Worm (Caenorhabditis elegans) whole organism, mixed stage, embryonic: ENCODE data around the gene R02F2.5.

Experiments used
- M03D4.4 ChIP-seq: sonication (generic microtip); optimal IDR thresholded peaks from 2 replicates; lab custom pipeline; 2017; ENCODE audit warnings: mild to moderate bottlenecking, missing genetic modification characterization, missing compliant biosample characterization
- blmp-1 ChIP-seq: fragments of 150-350 bp; optimal IDR thresholded peaks from 2 replicates; lab custom pipeline; 2014; ENCODE audit warnings: missing biosample characterization, missing genetic modification characterization
- ceh-39 ChIP-seq: fragments of 150-350 bp; optimal IDR thresholded peaks from 2 replicates; lab custom pipeline; 2014; ENCODE audit warnings: missing biosample characterization, missing genetic modification characterization
- ceh-43 ChIP-seq: fragments of 200-800 bp; sonication (Bioruptor generic); optimal IDR thresholded peaks from 2 replicates; lab custom pipeline; 2018; ENCODE audit warnings: mild to moderate bottlenecking, missing genetic modification characterization, moderate library complexity, missing compliant biosample characterization
- ceh-83 ChIP-seq: fragments of 200-800 bp; sonication (Bioruptor generic); optimal IDR thresholded peaks from 2 replicates; lab custom pipeline; 2018; ENCODE audit warnings: mild to moderate bottlenecking, missing genetic modification characterization, missing compliant biosample characterization
- ces-1 ChIP-seq: fragments of 150-350 bp; optimal IDR thresholded peaks from 2 replicates; lab custom pipeline; 2014; ENCODE audit warnings: missing biosample characterization, missing genetic modification reagents, missing genetic modification characterization
- cnd-1 ChIP-seq: fragments of 200-800 bp; sonication (Bioruptor generic); optimal IDR thresholded peaks from 2 replicates; lab custom pipeline; 2018; ENCODE audit warnings: mild to moderate bottlenecking, missing genetic modification characterization, missing compliant biosample characterization
- drap-1 ChIP-seq: fragments of 200-800 bp; sonication (Bioruptor generic); optimal IDR thresholded peaks from 3 replicates; lab custom pipeline; 2018; ENCODE audit warnings: mild to moderate bottlenecking, missing genetic modification characterization, missing compliant biosample characterization
- elt-1 ChIP-seq: sonication (generic microtip); optimal IDR thresholded peaks from 2 replicates; lab custom pipeline; 2017; ENCODE audit warnings: missing genetic modification characterization, mild to moderate bottlenecking, missing compliant biosample characterization, antibody characterized with exemption, moderate library complexity, borderline replicate concordance; ENCODE audit not compliant: insufficient read depth
- elt-3 ChIP-seq: fragments of 150-350 bp; optimal IDR thresholded peaks from 2 replicates; lab custom pipeline; 2014; ENCODE audit warnings: missing biosample characterization, missing genetic modification characterization
- flh-1 ChIP-seq: fragments of 200-800 bp; sonication (Bioruptor generic); optimal IDR thresholded peaks from 2 replicates; lab custom pipeline; 2018; ENCODE audit warnings: mild to moderate bottlenecking, missing genetic modification characterization, moderate library complexity, missing compliant biosample characterization
- ham-2 ChIP-seq: fragments of 200-800 bp; sonication (Bioruptor generic); optimal IDR thresholded peaks from 2 replicates; lab custom pipeline; 2018; ENCODE audit warnings: mild to moderate bottlenecking, missing genetic modification characterization, missing compliant biosample characterization
- hlh-1 ChIP-seq: fragments of 150-350 bp; optimal IDR thresholded peaks from 2 replicates; lab custom pipeline; 2014; ENCODE audit warnings: missing biosample characterization, missing genetic modification reagents, missing genetic modification characterization
- lin-13 ChIP-seq: fragments of 150-350 bp; optimal IDR thresholded peaks from 2 replicates; lab custom pipeline; 2014; ENCODE audit warnings: missing biosample characterization, missing genetic modification characterization
- lin-32 ChIP-seq: fragments of 200-800 bp; sonication (Bioruptor generic); optimal IDR thresholded peaks from 2 replicates; lab custom pipeline; 2018; ENCODE audit warnings: mild to moderate bottlenecking, missing genetic modification characterization, missing compliant biosample characterization
- lsy-2 ChIP-seq: fragments of 150-350 bp; optimal IDR thresholded peaks from 2 replicates; lab custom pipeline; 2014; ENCODE audit warnings: missing biosample characterization, missing genetic modification characterization
- mab-5 ChIP-seq: fragments of 150-350 bp; optimal IDR thresholded peaks from 2 replicates; lab custom pipeline; 2014; ENCODE audit warnings: missing biosample characterization, missing genetic modification characterization
- mep-1 ChIP-seq: fragments of 150-350 bp; optimal IDR thresholded peaks from 2 replicates; lab custom pipeline; 2017; ENCODE audit warnings: missing biosample characterization, missing genetic modification reagents, missing genetic modification characterization, inconsistent platforms
- mls-2 ChIP-seq: sonication (generic microtip); optimal IDR thresholded peaks from 2 replicates; lab custom pipeline; 2016; ENCODE audit warnings: mild to moderate bottlenecking, missing genetic modification characterization, moderate library complexity, missing compliant biosample characterization
- nhr-12 ChIP-seq: fragments of 150-350 bp; optimal IDR thresholded peaks from 2 replicates; lab custom pipeline; 2014; ENCODE audit warnings: missing biosample characterization, missing genetic modification characterization
- nhr-28 ChIP-seq: fragments of 150-350 bp; optimal IDR thresholded peaks from 2 replicates; lab custom pipeline; 2014; ENCODE audit warnings: missing biosample characterization, missing genetic modification characterization
- nhr-76 ChIP-seq: sonication (generic microtip); optimal IDR thresholded peaks from 2 replicates; lab custom pipeline; 2017; ENCODE audit warnings: missing biosample characterization, missing genetic modification characterization
- pha-4 ChIP-seq: fragments of 150-350 bp; optimal IDR thresholded peaks from 2 replicates; lab custom pipeline; 2018; ENCODE audit warnings: missing biosample characterization, missing genetic modification reagents, missing genetic modification characterization
- snpc-4 ChIP-seq: fragments of 150-350 bp; optimal IDR thresholded peaks from 2 replicates; lab custom pipeline; 2014; ENCODE audit warnings: missing biosample characterization, missing genetic modification characterization
- sptf-1 ChIP-seq: sonication (generic microtip); optimal IDR thresholded peaks from 2 replicates; lab custom pipeline; 2017; ENCODE audit warnings: mild to moderate bottlenecking, missing genetic modification characterization, moderate library complexity, missing compliant biosample characterization
- tbx-8 ChIP-seq: fragments of 200-800 bp; sonication (Bioruptor generic); optimal IDR thresholded peaks from 2 replicates; lab custom pipeline; 2018; ENCODE audit warnings: mild to moderate bottlenecking, missing genetic modification characterization, moderate library complexity, missing compliant biosample characterization
- unc-39 ChIP-seq: fragments of 150-350 bp; optimal IDR thresholded peaks from 2 replicates; lab custom pipeline; 2014; ENCODE audit warnings: missing biosample characterization, missing genetic modification characterization
- unc-62 ChIP-seq: fragments of 150-350 bp; optimal IDR thresholded peaks from 2 replicates; lab custom pipeline; 2014; ENCODE audit warnings: missing biosample characterization, missing genetic modification reagents, missing genetic modification characterization
- zip-8 ChIP-seq: fragments of 150-350 bp; optimal IDR thresholded peaks from 2 replicates; lab custom pipeline; 2014; ENCODE audit warnings: missing biosample characterization, missing genetic modification characterization
- ztf-11 ChIP-seq: fragments of 150-350 bp; optimal IDR thresholded peaks from 2 replicates; lab custom pipeline; 2014; ENCODE audit warnings: missing biosample characterization, missing genetic modification characterization

R02F2.5 gene

DNA sequence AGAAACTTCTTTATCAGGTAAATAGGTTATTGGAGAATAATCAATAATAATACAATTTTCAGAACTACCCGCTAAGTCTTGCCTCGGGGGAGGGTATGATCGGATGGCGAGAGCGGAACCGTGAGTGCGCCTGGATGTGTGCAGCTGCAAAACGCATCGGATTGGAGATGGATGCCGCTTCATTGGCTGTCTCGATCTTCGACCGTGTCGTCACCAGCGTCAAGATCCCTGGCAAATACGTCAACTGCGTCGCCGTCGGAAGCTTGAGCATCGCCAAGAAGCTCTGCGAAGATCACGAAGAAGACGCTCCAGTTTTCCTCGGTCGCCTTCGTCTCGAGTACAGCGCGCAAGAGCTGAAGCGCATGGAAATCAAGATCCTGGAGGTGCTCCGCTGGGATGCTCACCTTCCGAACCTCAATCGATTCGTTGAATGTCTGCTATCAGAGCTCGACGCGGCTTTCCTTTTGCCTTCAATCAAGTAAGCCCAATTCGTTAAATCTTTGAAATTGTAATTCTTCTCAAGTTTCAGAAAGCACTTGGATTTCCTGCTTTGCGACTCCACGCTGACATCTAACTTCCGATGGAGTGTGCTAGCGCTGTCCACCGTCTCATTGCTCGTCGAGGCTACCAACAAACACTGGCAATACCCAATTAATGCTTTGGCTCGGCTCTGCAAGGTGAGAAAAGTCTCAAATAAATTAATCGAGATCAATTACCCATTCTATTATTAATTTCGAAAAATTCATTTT is 25.8 kb downstream of the R02F2.5 start:
- TF ChIP-seq tbx-8 (no peak), lin-32 (GFP tag; lab: Kevin White, UChicago) (no peak), unc-62 (GFP tag; lab: Kevin White, UChicago) (no peak), ztf-11 (tag; lab: Kevin White, UChicago) (no peak), ces-1 (no peak), sptf-1 (no peak), mep-1 (tag; lab: Kevin White, UChicago) (no peak), snpc-4 (tag; lab: Kevin White, UChicago) (no peak), mls-2 (tag; lab: Kevin White, UChicago) (no peak), unc-39 (tag; lab: Kevin White, UChicago) (no peak), M03D4.4 (tag; lab: Kevin White, UChicago) (no peak), flh-1 (GFP tag; lab: Kevin White, UChicago) (no peak), drap-1 (no peak), ceh-39 (tag; lab: Kevin White, UChicago) (no peak)

ce11 chrIII:5505474-5506022 is 26.4 kb downstream of the R02F2.5 start:
- TF ChIP-seq hlh-1 (tag; lab: Kevin White, UChicago), result no peak
- no peak for TF ChIP-seq ceh-43 (GFP tag; lab: Kevin White, UChicago)
- TF ChIP-seq pha-4, result no peak
- TF ChIP-seq ham-2 (GFP tag; lab: Kevin White, UChicago), result no peak
- no peak for TF ChIP-seq snpc-4 (tag; lab: Kevin White, UChicago)
- TF ChIP-seq blmp-1 (tag; lab: Kevin White, UChicago), result no peak
- no peak for TF ChIP-seq nhr-28 (tag; lab: Kevin White, UChicago)
- no peak for TF ChIP-seq lin-13 (tag; lab: Kevin White, UChicago)
- no peak for TF ChIP-seq tbx-8
- no peak for TF ChIP-seq nhr-76
- TF ChIP-seq cnd-1 (tag; lab: Kevin White, UChicago), result no peak
- no peak for TF ChIP-seq sptf-1
- no peak for TF ChIP-seq mab-5 (tag; lab: Kevin White, UChicago)

DNA sequence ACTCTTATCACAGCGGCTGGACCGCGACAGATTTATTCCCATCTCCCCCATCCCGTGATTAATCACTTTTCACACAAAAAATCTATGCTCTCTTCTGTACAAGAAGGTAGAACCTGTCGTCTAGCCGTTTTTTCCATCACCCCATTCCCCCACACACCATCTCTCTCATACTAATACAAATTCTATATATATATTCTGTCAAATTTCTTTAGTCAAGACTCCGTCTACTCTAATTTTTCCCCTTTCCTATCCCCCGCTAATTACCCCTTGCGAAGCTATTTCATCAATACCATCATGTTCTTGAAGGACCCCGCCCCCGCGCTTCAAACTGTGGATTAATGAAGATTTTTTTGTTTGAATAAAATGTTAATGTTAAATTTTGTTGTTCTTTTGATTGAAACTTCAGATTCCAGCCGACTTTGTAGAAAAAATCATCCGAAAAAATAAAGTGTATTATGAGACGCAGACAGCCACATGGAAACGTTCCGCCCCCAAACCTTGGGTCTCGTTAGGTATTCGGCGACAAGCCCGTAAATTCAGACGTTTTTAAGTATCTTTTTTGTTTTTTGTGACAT is 27.0 kb downstream of the R02F2.5 start:
- TF ChIP-seq ceh-39 (tag; lab: Kevin White, UChicago), result no peak
- TF ChIP-seq M03D4.4 (tag; lab: Kevin White, UChicago), result peak; percentile 18
- TF ChIP-seq, all 35 proteins: peak for 1

- TF ChIP-seq drap-1 (no peak), sptf-1 (no peak), elt-1 (tag; lab: Kevin White, UChicago) (no peak), unc-62 (GFP tag; lab: Kevin White, UChicago) (no peak), ceh-39 (tag; lab: Kevin White, UChicago) (no peak), ceh-83 (no peak), mab-5 (tag; lab: Kevin White, UChicago) (no peak), zip-8 (tag; lab: Kevin White, UChicago) (no peak)
These were observed 27.8 kb downstream of the R02F2.5 start for ce11 chrIII:5506936-5507335.

DNA sequence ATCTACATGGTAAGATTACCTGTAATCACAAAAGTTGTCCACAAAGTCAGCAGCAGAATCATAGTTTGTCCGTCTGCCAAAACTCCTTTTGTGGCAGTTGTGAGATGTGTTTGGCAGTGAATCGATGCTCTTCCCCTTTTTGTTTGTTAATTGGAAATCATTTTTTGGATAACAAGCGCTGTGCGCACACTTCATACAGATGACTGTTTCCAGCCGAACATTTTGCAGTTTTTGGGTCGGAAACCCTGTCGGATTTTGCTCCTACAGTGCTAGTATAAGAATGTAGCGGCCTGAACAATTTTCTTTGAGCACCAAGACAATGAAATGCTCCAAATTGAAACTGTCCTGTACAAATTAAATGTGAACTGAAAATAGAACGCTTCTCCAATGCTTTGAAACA is 29.6 kb downstream of the R02F2.5 start, which contains the start of gene D1044.7:
Gene D1044.7 (minus strand): TSS at position 101 of the 400 bp plus-strand sequence.
- TF ChIP-seq ces-1 (no peak), ceh-83 (no peak), drap-1 (no peak), zip-8 (tag; lab: Kevin White, UChicago) (no peak), nhr-28 (tag; lab: Kevin White, UChicago) (no peak), elt-3 (no peak), ceh-39 (tag; lab: Kevin White, UChicago) (no peak), flh-1 (GFP tag; lab: Kevin White, UChicago) (no peak), lin-32 (GFP tag; lab: Kevin White, UChicago) (no peak), cnd-1 (tag; lab: Kevin White, UChicago) (no peak), lsy-2 (tag; lab: Kevin White, UChicago) (no peak), hlh-1 (tag; lab: Kevin White, UChicago) (no peak), nhr-12 (tag; lab: Kevin White, UChicago) (no peak), ham-2 (GFP tag; lab: Kevin White, UChicago) (no peak), unc-39 (tag; lab: Kevin White, UChicago) (no peak), snpc-4 (tag; lab: Kevin White, UChicago) (no peak), unc-62 (GFP tag; lab: Kevin White, UChicago) (no peak), ceh-43 (GFP tag; lab: Kevin White, UChicago) (no peak)
